Worm (Caenorhabditis elegans) whole organism, young adult: ENCODE measurements around the gene F55B11.2.
"Not testable (repeated sequence)": the region's sequence is repeated elsewhere in the genome, so short reads cannot be mapped to it uniquely, and the experiment has no call there.

ENCODE experiments used
- B0019.2 ChIP-seq: fragments of 200-800 bp; sonication (Bioruptor generic); conservative IDR thresholded peaks from 2 replicates; pipeline ENCODE4 v1.3.6; 2022; ENCODE audit warnings: missing genetic modification reagents, missing genetic modification characterization, missing compliant biosample characterization
- B0035.1 ChIP-seq: sonication (generic microtip); optimal IDR thresholded peaks from 2 replicates; lab custom pipeline; 2016; ENCODE audit warnings: missing genetic modification characterization, mild to moderate bottlenecking, missing compliant biosample characterization, missing genotype, missing genetic modification reagents
- B0261.1 ChIP-seq: sonication (generic microtip); optimal IDR thresholded peaks from 2 replicates; lab custom pipeline; 2016; ENCODE audit warnings: mild to moderate bottlenecking, missing genetic modification characterization, moderate library complexity, missing compliant biosample characterization
- C17E4.6 ChIP-seq: fragments of 200-800 bp; sonication (Bioruptor generic); IDR thresholded peaks from 2 replicates; pipeline ENCODE4 v1.3.6; 2022; ENCODE audit warnings: missing genetic modification reagents, missing genetic modification characterization, missing compliant biosample characterization
- F37B4.10 ChIP-seq: fragments of 200-800 bp; sonication (Bioruptor generic); IDR thresholded peaks from 2 replicates; pipeline ENCODE4 v1.3.6; 2022; ENCODE audit warnings: missing genetic modification characterization, missing compliant biosample characterization
- F55B11.4 ChIP-seq: sonication (generic microtip); optimal IDR thresholded peaks from 2 replicates; lab custom pipeline; 2016; ENCODE audit warnings: missing compliant biosample characterization, missing genetic modification characterization, borderline replicate concordance; ENCODE audit not compliant: insufficient read depth
- Y56A3A.18 ChIP-seq: fragments of 200-800 bp; sonication (Bioruptor generic); IDR thresholded peaks from 2 replicates; pipeline ENCODE4 v1.3.6; 2022; ENCODE audit warnings: missing genetic modification reagents, missing genetic modification characterization, missing compliant biosample characterization
- Y95B8A.8 ChIP-seq: fragments of 200-800 bp; sonication (Bioruptor generic); IDR thresholded peaks from 2 replicates; pipeline ENCODE4 v1.3.6; 2022; ENCODE audit warnings: missing genetic modification reagents, missing genetic modification characterization, missing compliant biosample characterization
- atf-7 ChIP-seq: sonication (generic microtip); optimal IDR thresholded peaks from 2 replicates; lab custom pipeline; 2017; ENCODE audit warnings: mild to moderate bottlenecking, missing genetic modification characterization, missing compliant biosample characterization
- bed-1 ChIP-seq: fragments of 200-800 bp; sonication (Bioruptor generic); IDR thresholded peaks from 2 replicates; pipeline ENCODE4 v1.3.6; 2022; ENCODE audit warnings: missing genetic modification reagents, missing genetic modification characterization, missing compliant biosample characterization
- bed-2 ChIP-seq: fragments of 200-800 bp; sonication (Bioruptor generic); IDR thresholded peaks from 2 replicates; pipeline ENCODE4 v1.3.6; 2022; ENCODE audit warnings: missing genetic modification reagents, missing genetic modification characterization, missing compliant biosample characterization
- cebp-2 ChIP-seq: fragments of 200-800 bp; sonication (Bioruptor generic); IDR thresholded peaks from 2 replicates; pipeline ENCODE4 v1.3.6; 2022; ENCODE audit warnings: missing genetic modification characterization, missing compliant biosample characterization
- ceh-40 ChIP-seq: fragments of 200-800 bp; sonication (Bioruptor generic); IDR thresholded peaks from 2 replicates; pipeline ENCODE4 v1.3.6; 2022; ENCODE audit warnings: missing genetic modification characterization, missing compliant biosample characterization
- ceh-91 ChIP-seq: fragments of 200-800 bp; sonication (Bioruptor generic); IDR thresholded peaks from 2 replicates; pipeline ENCODE4 v1.3.6; 2022; ENCODE audit warnings: missing genetic modification reagents, missing genetic modification characterization, missing compliant biosample characterization
- hmg-1.2 ChIP-seq: fragments of 200-800 bp; sonication (Bioruptor generic); IDR thresholded peaks from 2 replicates; pipeline ENCODE4 v1.3.6; 2022; ENCODE audit warnings: missing genetic modification reagents, missing genetic modification characterization, missing compliant biosample characterization
- hmg-20 ChIP-seq: fragments of 200-800 bp; sonication (Bioruptor generic); IDR thresholded peaks from 2 replicates; pipeline ENCODE4 v1.3.6; 2022; ENCODE audit warnings: missing genetic modification reagents, missing genetic modification characterization, missing compliant biosample characterization
- hrde-1 ChIP-seq: sonication (generic microtip); optimal IDR thresholded peaks from 2 replicates; lab custom pipeline; 2016; ENCODE audit warnings: missing genetic modification characterization, mild to moderate bottlenecking, missing compliant biosample characterization, moderate library complexity, missing genotype, missing genetic modification reagents, borderline replicate concordance
- let-607 ChIP-seq, 2 experiments: fragments of 200-800 bp in 1 of 2; sonication (Bioruptor generic) in 1 of 2; sonication (generic microtip) in 1 of 2; optimal IDR thresholded peaks; 2 replicates each; lab custom pipeline; 2016 to 2018; ENCODE audit warnings: mild to moderate bottlenecking in 2 of 2, missing compliant biosample characterization in 2 of 2, missing genetic modification characterization in 2 of 2, moderate library complexity in 2 of 2, missing genotype in 1 of 2
- lin-26 ChIP-seq: fragments of 200-800 bp; sonication (Bioruptor generic); IDR thresholded peaks from 2 replicates; pipeline ENCODE4 v1.3.6; 2022; ENCODE audit warnings: missing genetic modification reagents, missing genetic modification characterization, missing compliant biosample characterization
- lin-40 ChIP-seq: sonication (generic microtip); optimal IDR thresholded peaks from 2 replicates; lab custom pipeline; 2016; ENCODE audit warnings: missing genetic modification characterization, mild to moderate bottlenecking, missing compliant biosample characterization, missing genotype, missing genetic modification reagents
- lin-54 ChIP-seq: fragments of 200-800 bp; sonication (Bioruptor generic); optimal IDR thresholded peaks from 2 replicates; lab custom pipeline; 2018; ENCODE audit warnings: mild to moderate bottlenecking, missing genetic modification characterization, missing compliant biosample characterization
- lir-1 ChIP-seq: fragments of 200-800 bp; sonication (Bioruptor generic); conservative IDR thresholded peaks from 2 replicates; pipeline ENCODE4 v1.3.6; 2022; ENCODE audit warnings: missing genetic modification reagents, missing genetic modification characterization, missing compliant biosample characterization
- madf-10 ChIP-seq: sonication (generic microtip); optimal IDR thresholded peaks from 2 replicates; lab custom pipeline; 2016; ENCODE audit warnings: mild to moderate bottlenecking, missing genetic modification characterization, missing compliant biosample characterization
- nfya-2 ChIP-seq: fragments of 200-800 bp; sonication (Bioruptor generic); IDR thresholded peaks from 2 replicates; pipeline ENCODE4 v1.3.6; 2022; ENCODE audit warnings: missing genetic modification reagents, missing genetic modification characterization, missing compliant biosample characterization
- nhr-80 ChIP-seq: sonication (generic microtip); optimal IDR thresholded peaks from 2 replicates; lab custom pipeline; 2016; ENCODE audit warnings: missing genetic modification characterization, missing compliant biosample characterization
- pbrm-1 ChIP-seq: fragments of 200-800 bp; sonication (Bioruptor generic); IDR thresholded peaks from 2 replicates; pipeline ENCODE4 v1.3.6; 2022; ENCODE audit warnings: missing genetic modification reagents, missing genetic modification characterization, missing compliant biosample characterization
- rcor-1 ChIP-seq: fragments of 200-800 bp; sonication (Bioruptor generic); IDR thresholded peaks from 2 replicates; pipeline ENCODE4 v1.3.6; 2022; ENCODE audit warnings: missing genetic modification reagents, missing genetic modification characterization, missing compliant biosample characterization
- snpc-4 ChIP-seq, 5 experiments: fragments of 150-350 bp in 1 of 5; sonication (generic microtip) in 4 of 5; optimal IDR thresholded peaks; 2 replicates each; lab custom pipeline; 2014 to 2018; ENCODE audit warnings: missing genetic modification characterization in 5 of 5, missing biosample characterization in 3 of 5, antibody characterized with exemption in 2 of 5, mild to moderate bottlenecking in 2 of 5, missing compliant biosample characterization in 2 of 5, missing genotype in 2 of 5, moderate library complexity in 2 of 5, missing genetic modification reagents in 1 of 5
- tbp1 ChIP-seq: fragments of 200-800 bp; sonication (Bioruptor generic); optimal IDR thresholded peaks from 2 replicates; lab custom pipeline; 2018; ENCODE audit warnings: mild to moderate bottlenecking, missing genetic modification characterization, missing compliant biosample characterization
- tlf-1 ChIP-seq: fragments of 200-800 bp; sonication (Bioruptor generic); optimal IDR thresholded peaks from 2 replicates; lab custom pipeline; 2018; ENCODE audit warnings: mild to moderate bottlenecking, missing genetic modification characterization, missing compliant biosample characterization
- ztf-18 ChIP-seq: sonication (generic microtip); optimal IDR thresholded peaks from 2 replicates; lab custom pipeline; 2016; ENCODE audit warnings: missing genotype, mild to moderate bottlenecking, missing genetic modification characterization, missing compliant biosample characterization
- ztf-22 ChIP-seq: fragments of 200-800 bp; sonication (Bioruptor generic); optimal IDR thresholded peaks from 2 replicates; lab custom pipeline; 2018; ENCODE audit warnings: mild to moderate bottlenecking, missing genetic modification characterization, moderate library complexity, missing compliant biosample characterization

Gene F55B11.2

DNA sequence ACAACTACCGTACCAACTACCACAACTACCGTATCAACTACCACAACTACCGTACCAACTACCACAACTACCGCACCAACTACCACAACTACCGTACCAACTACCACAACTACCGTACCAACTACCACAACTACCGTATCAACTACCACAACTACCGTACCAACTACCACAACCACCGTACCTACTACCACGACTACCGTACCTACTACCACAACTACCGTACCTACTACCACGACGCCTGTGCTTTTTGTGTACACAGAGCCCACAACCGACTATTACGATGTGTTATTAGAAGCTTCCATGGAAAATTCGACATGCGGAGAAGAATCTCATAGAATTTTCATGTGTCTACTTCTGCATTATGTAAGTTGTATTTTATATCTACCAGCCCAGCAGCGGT lies 4.3 kb upstream of the F55B11.2 start, which contains the start of gene F55B11.5:
Gene F55B11.5, plus strand, starts transcription at position 301 of the 400 bp plus-strand sequence.
- not testable (repeated sequence) for TF ChIP-seq pbrm-1, B0019.2, Y95B8A.8 (GFP tag; lab: Robert Waterston, UW)

DNA sequence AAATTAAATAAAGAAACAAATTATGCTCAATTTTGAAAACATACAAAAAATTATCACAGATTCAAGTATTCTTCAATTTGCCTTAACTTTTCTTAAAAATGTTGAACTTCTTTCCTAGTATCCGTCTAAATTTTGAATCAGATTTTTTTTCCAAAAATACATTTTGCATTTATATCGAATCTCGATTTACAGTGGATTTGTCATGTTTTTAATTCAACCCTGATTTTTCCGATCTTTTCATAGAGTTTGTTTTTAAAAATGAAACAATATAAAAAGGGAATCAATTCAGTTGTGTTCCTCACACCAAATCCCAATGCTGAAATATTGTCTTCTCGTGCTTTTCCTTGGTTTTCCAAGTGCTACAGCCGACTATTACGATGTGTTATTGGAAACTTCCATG lies 1.3 kb upstream of the F55B11.2 start, which contains the start of gene F55B11.3:
Gene F55B11.3, plus strand, starts transcription at position 301 of the 400 bp plus-strand sequence.
- no peak for TF ChIP-seq F55B11.4 (tag; lab: Kevin White, UChicago)
- TF ChIP-seq lir-1 (GFP tag; lab: Robert Waterston, UW): no peak
- no peak for TF ChIP-seq ztf-18
- TF ChIP-seq rcor-1 (GFP tag; lab: Robert Waterston, UW): no peak

DNA sequence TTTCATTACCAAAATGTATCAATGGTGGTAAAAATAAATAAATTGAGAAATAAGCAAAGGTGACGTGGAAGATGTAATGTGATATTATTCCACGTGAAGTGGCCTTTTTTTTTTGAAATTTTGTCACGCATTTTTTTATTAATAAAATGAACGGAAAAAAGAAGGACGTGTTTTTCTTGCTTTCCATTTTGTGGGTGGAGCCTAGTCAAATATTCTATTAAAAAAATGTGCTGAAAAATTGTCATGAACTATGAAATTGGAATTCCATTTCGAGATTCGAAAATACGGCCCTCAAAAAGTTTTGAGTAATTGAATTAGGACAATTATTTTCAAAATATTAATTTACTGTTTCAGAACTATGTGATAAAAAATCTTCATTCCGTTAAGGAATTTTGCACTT lies 1.2 kb downstream of the F55B11.2 start, which contains the start of gene F55B11.7:
Gene F55B11.7, minus strand, starts transcription at position 101 of the 400 bp plus-strand sequence.
- TF ChIP-seq ceh-91 (GFP tag; lab: Robert Waterston, UW): no peak
- no peak for TF ChIP-seq hmg-20
- no peak for TF ChIP-seq snpc-4 (GFP tag; optimal IDR thresholded peaks at IDR 0.05; lab: Kevin White, UChicago)
- peak in 1 of 4 experiments; percentile 0 for TF ChIP-seq snpc-4 (tag; optimal IDR thresholded peaks at IDR 0.05; lab: Kevin White, UChicago)
- TF ChIP-seq C17E4.6 (GFP tag; lab: Robert Waterston, UW): no peak
- no peak for TF ChIP-seq bed-2 (GFP tag; lab: Robert Waterston, UW)
- TF ChIP-seq, all 124 proteins: peak for 1

DNA sequence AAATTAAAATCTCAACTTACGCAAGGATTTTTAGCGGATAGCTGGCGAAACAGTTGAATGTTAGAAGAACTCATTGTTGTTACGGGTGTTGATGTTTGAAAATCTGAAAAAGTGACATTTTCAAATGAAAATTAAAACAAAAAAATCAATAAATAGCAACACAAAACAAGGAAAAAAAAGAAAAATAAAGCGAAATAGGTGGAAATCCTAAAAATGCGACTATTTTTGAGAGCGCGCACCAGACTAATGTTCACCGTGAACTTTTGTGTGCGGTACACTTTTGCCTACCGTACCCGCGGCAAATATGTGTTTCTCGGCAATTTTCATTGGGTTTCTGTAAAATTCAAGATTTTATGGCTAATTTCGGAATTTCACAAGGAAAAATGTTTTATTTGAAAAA lies 6.0 kb downstream of the F55B11.2 start, which contains the start of gene F55B11.6:
Gene F55B11.6, minus strand, starts transcription at position 101 of the 400 bp plus-strand sequence.
- TF ChIP-seq Y56A3A.18 (GFP tag; lab: Robert Waterston, UW) (no peak), nfya-2 (GFP tag; lab: Robert Waterston, UW) (no peak), cebp-2 (no peak), lin-26 (GFP tag; lab: Robert Waterston, UW) (no peak), B0261.1 (tag; lab: Kevin White, UChicago) (no peak), lin-54 (GFP tag; lab: Kevin White, UChicago) (no peak), hrde-1 (tag; lab: Kevin White, UChicago) (no peak), ceh-40 (GFP tag; lab: Robert Waterston, UW) (no peak), F55B11.4 (tag; lab: Kevin White, UChicago) (no peak)

DNA sequence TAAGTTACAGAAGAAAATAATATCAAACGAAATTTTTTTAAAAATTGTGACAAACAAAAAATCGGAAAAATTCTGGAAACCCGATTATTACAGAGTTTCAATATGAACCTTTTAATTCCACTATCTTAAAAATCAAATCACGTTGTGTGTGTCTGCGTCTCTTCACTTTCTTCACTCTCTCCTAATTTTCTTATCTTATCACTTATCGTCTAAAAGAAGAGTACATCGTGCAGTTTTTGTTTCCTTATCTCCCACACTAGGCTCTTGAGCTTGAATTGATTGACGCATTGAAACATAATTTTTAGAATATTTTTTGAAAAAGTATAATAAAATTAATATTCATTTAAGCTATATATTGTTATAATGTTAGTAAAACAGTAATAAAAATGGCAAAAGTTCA lies 8.9 kb downstream of the F55B11.2 start:
- TF ChIP-seq pbrm-1 (GFP tag; lab: Robert Waterston, UW): no peak
- TF ChIP-seq hmg-1.2: peak; percentile 90
- no peak for TF ChIP-seq bed-2 (GFP tag; lab: Robert Waterston, UW)
- TF ChIP-seq lin-40 (tag; lab: Kevin White, UChicago): peak; percentile 34
- TF ChIP-seq bed-1 (GFP tag; lab: Robert Waterston, UW): no peak
- peak; percentile 2 for TF ChIP-seq tlf-1 (GFP tag; lab: Kevin White, UChicago)
- peak; percentile 28 for TF ChIP-seq madf-10
- no peak for TF ChIP-seq F37B4.10 (GFP tag; lab: Robert Waterston, UW)
- TF ChIP-seq atf-7: peak; percentile 14
- no peak for TF ChIP-seq B0035.1
- TF ChIP-seq nhr-80 (tag; lab: Kevin White, UChicago): peak; percentile 86
- TF ChIP-seq lin-54 (GFP tag; lab: Kevin White, UChicago): peak; percentile 8
- peak; percentile 6 for TF ChIP-seq ztf-22 (GFP tag; lab: Kevin White, UChicago)
- TF ChIP-seq tbp1: peak; percentile 27
- TF ChIP-seq let-607 (tag; optimal IDR thresholded peaks at IDR 0.05; lab: Kevin White, UChicago): peak in 1 of 2 experiments; percentile 61
